Fruit fly (Drosophila melanogaster) whole organism, pupa: Measurements from ENCODE around the gene ifc.

ENCODE experiments used
- CG12605 ChIP-seq: fragments of 200-800 bp; sonication (Bioruptor generic); IDR thresholded peaks from 2 replicates; pipeline ENCODE4 v1.3.6; 2022; ENCODE audit warnings: missing biosample characterization, missing genetic modification characterization
- CG14655 ChIP-seq: fragments of 200-800 bp; sonication (Bioruptor generic); optimal IDR thresholded peaks from 3 replicates; lab custom pipeline; 2017; ENCODE audit warnings: mild to moderate bottlenecking, missing biosample characterization, missing genetic modification reagents, missing genetic modification characterization
- CG32121 ChIP-seq: fragments of 200-800 bp; sonication (Bioruptor generic); IDR thresholded peaks from 2 replicates; pipeline ENCODE4 v1.3.6; 2022; ENCODE audit warnings: missing biosample characterization, missing genetic modification characterization
- CG34367 ChIP-seq: fragments of 200-800 bp; sonication (Bioruptor generic); optimal IDR thresholded peaks from 2 replicates; lab custom pipeline; 2018; ENCODE audit warnings: missing biosample characterization, mild to moderate bottlenecking, missing genetic modification characterization
- CG4496 ChIP-seq: fragments of 200-800 bp; sonication (Bioruptor generic); IDR thresholded peaks from 3 replicates; pipeline ENCODE4 v1.3.6; 2022; ENCODE audit warnings: missing biosample characterization, missing genetic modification characterization
- CG8159 ChIP-seq: fragments of 200-800 bp; sonication (Bioruptor generic); optimal IDR thresholded peaks from 3 replicates; lab custom pipeline; 2018; ENCODE audit warnings: missing biosample characterization, mild to moderate bottlenecking, missing genetic modification characterization, moderate library complexity
- CG9948 ChIP-seq: fragments of 200-800 bp; sonication (Bioruptor generic); optimal IDR thresholded peaks from 2 replicates; lab custom pipeline; 2018; ENCODE audit warnings: missing biosample characterization, mild to moderate bottlenecking, missing genetic modification characterization, moderate library complexity
- D1 ChIP-seq: fragments of 200-800 bp; sonication (Bioruptor generic); optimal IDR thresholded peaks from 2 replicates; lab custom pipeline; 2018; ENCODE audit warnings: missing biosample characterization, mild to moderate bottlenecking, missing genetic modification characterization, moderate library complexity
- EcR ChIP-seq: fragments of 200-800 bp; sonication (Bioruptor generic); optimal IDR thresholded peaks from 3 replicates; lab custom pipeline; 2019; ENCODE audit warnings: missing biosample characterization, missing genetic modification characterization, mild to moderate bottlenecking, moderate library complexity, missing genetic modification reagents
- Ets98B ChIP-seq: fragments of 200-800 bp; sonication (Bioruptor generic); IDR thresholded peaks from 2 replicates; pipeline ENCODE4 v1.3.6; 2022; ENCODE audit warnings: missing biosample characterization, missing genetic modification characterization
- Snoo ChIP-seq: fragments of 200-800 bp; sonication (Bioruptor generic); optimal IDR thresholded peaks from 3 replicates; lab custom pipeline; 2017; ENCODE audit warnings: missing biosample characterization, mild to moderate bottlenecking, missing genetic modification characterization, inconsistent platforms
- fd96Ca ChIP-seq: fragments of 200-800 bp; sonication (Bioruptor generic); IDR thresholded peaks from 3 replicates; pipeline ENCODE4 v1.3.6; 2022; ENCODE audit warnings: missing biosample characterization, missing genetic modification characterization
- gl ChIP-seq: fragments of 200-800 bp; sonication (Bioruptor generic); optimal IDR thresholded peaks from 2 replicates; lab custom pipeline; 2018; ENCODE audit warnings: missing biosample characterization, mild to moderate bottlenecking, missing genetic modification characterization
- rn ChIP-seq: fragments of 200-800 bp; sonication (Bioruptor generic); IDR thresholded peaks from 2 replicates; pipeline ENCODE4 v1.3.6; 2022; ENCODE audit warnings: missing biosample characterization, missing genetic modification characterization

- peak; percentile 65; the same call in 1 of the 2 replicates for TF ChIP-seq CG12605 (GFP tag; lab: Robert Waterston, UW)
- TF ChIP-seq Snoo (tag; lab: Kevin White, UChicago), result no peak
- TF ChIP-seq rn (GFP tag; lab: Robert Waterston, UW), result no peak
- TF ChIP-seq CG32121 (GFP tag; lab: Robert Waterston, UW), result no peak
- TF ChIP-seq CG14655 (GFP tag; lab: Kevin White, UChicago), result no peak
- TF ChIP-seq gl, result no peak
- no peak for TF ChIP-seq CG9948
- peak; percentile 89 for TF ChIP-seq EcR (GFP tag; lab: Kevin White, UChicago)
- TF ChIP-seq fd96Ca, result no peak
- TF ChIP-seq D1, result no peak
- TF ChIP-seq Ets98B, result peak; percentile 15; the same call in 1 of the 2 replicates
- no peak for TF ChIP-seq CG34367
- TF ChIP-seq CG8159 (tag; lab: Kevin White, UChicago), result no peak
- TF ChIP-seq CG4496 (GFP tag; lab: Robert Waterston, UW), result no peak
These were observed 41.6 kb upstream of the ifc start for dm6 chr2L:5944305-5945282.
